Fruit fly (Drosophila melanogaster): ENCODE data around the gene HLH4C.

The HLH4C gene

DNA sequence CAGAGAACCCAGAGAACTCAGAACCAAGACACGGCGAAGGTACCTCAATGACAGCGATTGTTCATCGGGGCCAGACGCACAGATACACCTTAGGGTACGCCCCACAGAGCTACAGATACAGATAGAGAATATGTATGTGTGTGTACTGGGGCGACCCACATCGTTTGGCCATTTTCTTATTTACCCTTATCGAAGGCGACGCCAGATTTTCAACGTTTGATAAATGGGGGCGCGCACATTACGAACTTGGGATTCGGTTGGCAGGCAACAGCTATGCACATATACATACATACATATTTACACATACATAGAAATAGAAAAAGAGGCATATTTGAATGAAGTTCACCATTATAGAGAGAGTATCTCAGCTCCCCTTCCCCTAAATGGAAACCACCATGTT is 40.8 kb downstream of the HLH4C start (continued):
- no peak for TF ChIP-seq pnt (GFP tag; optimal IDR thresholded peaks at IDR 0.05)
- no peak for TF ChIP-seq ranshi (GFP tag; IDR thresholded peaks at IDR 0.05)
- TF ChIP-seq Eip74EF (GFP tag; optimal IDR thresholded peaks at IDR 0.05): no peak
- no peak for TF ChIP-seq jumu (GFP tag; optimal IDR thresholded peaks at IDR 0.05)
- TF ChIP-seq CG10209 (GFP tag; optimal IDR thresholded peaks at IDR 0.05): no peak
- TF ChIP-seq fd96Cb (tag; optimal IDR thresholded peaks at IDR 0.05): no peak
- no peak for TF ChIP-seq CG8765 (GFP tag; IDR thresholded peaks at IDR 0.05)
- TF ChIP-seq Med (GFP tag): peak; percentile 48
- no peak for TF ChIP-seq fu2 (GFP tag; optimal IDR thresholded peaks at IDR 0.05)
- TF ChIP-seq cg (GFP tag; optimal IDR thresholded peaks at IDR 0.05): peak; percentile 71
- TF ChIP-seq Rx (GFP tag; IDR thresholded peaks at IDR 0.05): no peak
- no peak for TF ChIP-seq CG8924 (tag; optimal IDR thresholded peaks at IDR 0.05)

DNA sequence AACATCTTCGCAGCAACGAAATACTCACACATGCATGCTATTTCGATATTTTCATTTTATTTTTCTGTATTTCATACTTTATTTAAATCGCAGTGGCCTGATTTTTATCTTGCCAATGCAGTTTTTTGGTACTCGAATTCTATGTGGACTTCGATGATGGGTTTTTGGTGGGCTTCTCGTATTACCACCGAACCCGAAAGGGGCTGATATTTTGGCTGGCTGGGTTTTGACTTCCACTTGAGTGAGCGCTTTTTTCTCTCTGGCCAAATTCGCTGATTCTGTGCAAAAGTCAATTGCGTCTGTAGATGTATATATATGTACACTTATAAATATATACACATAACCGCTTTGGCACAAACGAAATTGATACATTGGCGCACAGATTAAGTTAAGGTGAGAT is 41.9 kb downstream of the HLH4C start:
- TF ChIP-seq CG6175 (GFP tag; IDR thresholded peaks at IDR 0.05): no peak
- peak; percentile 9 for TF ChIP-seq sens (GFP tag)

DNA sequence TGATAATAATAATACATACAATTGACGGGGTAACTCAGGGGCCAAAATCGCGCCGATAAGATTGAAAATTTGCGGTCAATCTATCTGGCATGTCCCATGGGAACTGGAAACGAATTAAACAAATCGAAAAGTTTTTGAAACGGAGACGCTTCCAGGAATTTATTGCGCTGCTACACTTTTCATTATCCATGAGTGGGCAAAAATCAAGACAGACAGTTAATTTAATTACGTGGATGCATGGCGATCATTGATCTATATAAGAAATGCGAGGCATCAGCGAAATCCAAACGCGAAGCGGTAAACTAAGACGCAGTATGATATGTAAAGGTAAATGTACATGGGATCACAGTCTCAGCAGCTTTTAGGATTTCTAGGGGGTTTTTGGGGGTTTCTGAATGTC is 42.7 kb downstream of the HLH4C start:
- no peak for TF ChIP-seq CG14965 (GFP tag; optimal IDR thresholded peaks at IDR 0.05; ENCODE audit: borderline replicate concordance)

DNA sequence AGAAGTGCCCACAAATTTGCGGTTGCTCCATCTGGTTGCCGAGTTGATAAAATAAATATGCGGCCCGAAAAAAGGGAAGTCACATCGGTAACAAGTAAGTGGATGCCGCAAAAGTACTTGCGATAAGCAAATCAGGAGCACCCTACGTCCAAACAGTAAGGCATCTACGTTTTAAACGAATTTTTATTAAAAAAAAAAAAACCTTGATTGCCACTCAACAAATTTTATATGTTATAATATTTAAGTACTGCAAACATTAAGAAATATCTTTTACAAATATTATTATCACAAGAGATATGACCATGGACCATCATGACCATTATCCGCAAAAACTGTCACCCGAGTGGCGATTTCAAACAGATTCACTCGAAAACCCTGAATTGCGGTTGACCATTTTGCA is 43.1 kb downstream of the HLH4C start:
- no peak for TF ChIP-seq twi (tag; optimal IDR thresholded peaks at IDR 0.05)
- no peak for TF ChIP-seq CG11456 (GFP tag; IDR thresholded peaks at IDR 0.05)
- TF ChIP-seq CG10274 (GFP tag; optimal IDR thresholded peaks at IDR 0.05): peak; percentile 76

DNA sequence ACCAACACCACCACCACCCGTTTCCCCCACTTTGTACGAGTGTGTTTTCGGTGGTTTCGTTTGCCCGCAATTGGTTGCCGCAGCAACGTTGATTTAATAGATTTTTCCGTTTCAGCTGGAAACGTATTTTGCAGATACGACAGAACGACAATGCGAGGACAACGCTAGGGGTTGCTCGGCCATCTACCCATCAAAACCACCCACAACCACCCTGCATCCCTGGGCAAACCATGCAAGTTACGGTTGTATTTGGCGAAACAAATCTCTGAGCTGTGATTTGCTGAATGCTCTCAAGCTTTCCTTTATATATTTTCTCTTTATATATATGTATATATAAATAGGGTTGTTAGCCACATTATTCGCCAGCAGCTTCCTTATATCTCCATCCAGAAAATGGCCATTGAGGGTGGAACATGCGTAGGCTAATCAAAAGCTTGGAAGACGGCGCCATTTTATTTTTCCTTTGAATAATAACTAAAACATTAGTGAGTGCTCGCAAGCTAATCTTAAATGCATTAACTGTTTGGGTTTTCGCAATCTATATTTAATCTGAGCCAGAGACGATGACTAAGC is 47.2 kb downstream of the HLH4C start:
- TF ChIP-seq sisA (GFP tag; IDR thresholded peaks at IDR 0.05) (no peak), CG4328 (GFP tag; optimal IDR thresholded peaks at IDR 0.05) (no peak), CG13775 (GFP tag; optimal IDR thresholded peaks at IDR 0.05) (no peak), sc (optimal IDR thresholded peaks at IDR 0.05) (no peak), sc (GFP tag; optimal IDR thresholded peaks at IDR 0.05) (no peak), CG9817 (tag; optimal IDR thresholded peaks at IDR 0.05) (no peak), Nf-YC (tag; optimal IDR thresholded peaks at IDR 0.05) (peak; percentile 94), Nf-YB (GFP tag; optimal IDR thresholded peaks at IDR 0.05) (peak; percentile 95), sug (tag; optimal IDR thresholded peaks at IDR 0.05) (no peak), HLH4C (GFP tag; IDR thresholded peaks at IDR 0.05; ENCODE audit: partially characterized antibody) (no peak), Sin3A (optimal IDR thresholded peaks at IDR 0.05) (no peak), CG1832 (GFP tag; optimal IDR thresholded peaks at IDR 0.05) (no peak), sna (GFP tag; IDR thresholded peaks at IDR 0.05; ENCODE audit: partially characterized antibody) (no peak), CG3995 (GFP tag; optimal IDR thresholded peaks at IDR 0.05) (no peak), CG32767 (GFP tag; IDR thresholded peaks at IDR 0.05) (no peak), fd3F (GFP tag; optimal IDR thresholded peaks at IDR 0.05) (no peak), Dref (GFP tag; IDR thresholded peaks at IDR 0.05) (no peak), tll (GFP tag; optimal IDR thresholded peaks at IDR 0.05) (no peak), gsb-n (tag; optimal IDR thresholded peaks at IDR 0.05) (peak; percentile 8), CG11093 (GFP tag; IDR thresholded peaks at IDR 0.05) (no peak), CG9797 (GFP tag; optimal IDR thresholded peaks at IDR 0.05) (no peak), seq (GFP tag; IDR thresholded peaks at IDR 0.05) (peak; percentile 56; the same call in 1 of the 2 replicates), Hmr (GFP tag; optimal IDR thresholded peaks at IDR 0.05) (no peak), Bteb2 (GFP tag; optimal IDR thresholded peaks at IDR 0.05) (no peak)

All from whole organism, embryonic.